Worm (Caenorhabditis elegans) whole organism, young adult: Measurements from ENCODE around the gene T02G5.3.

ENCODE experiments used
- B0035.1 ChIP-seq: sonication (generic microtip); optimal IDR thresholded peaks from 2 replicates; lab custom pipeline; 2016; ENCODE audit warnings: missing genetic modification characterization, mild to moderate bottlenecking, missing compliant biosample characterization, missing genotype, missing genetic modification reagents
- F22D6.2 ChIP-seq: sonication (generic microtip); optimal IDR thresholded peaks from 2 replicates; lab custom pipeline; 2016; ENCODE audit warnings: mild to moderate bottlenecking, missing genetic modification characterization, missing compliant biosample characterization
- F33H1.4 ChIP-seq: fragments of 200-800 bp; sonication (Bioruptor generic); IDR thresholded peaks from 2 replicates; pipeline ENCODE4 v1.3.6; 2022; ENCODE audit warnings: missing genetic modification reagents, missing genetic modification characterization, missing compliant biosample characterization
- F37B4.10 ChIP-seq: fragments of 200-800 bp; sonication (Bioruptor generic); IDR thresholded peaks from 2 replicates; pipeline ENCODE4 v1.3.6; 2022; ENCODE audit warnings: missing genetic modification characterization, missing compliant biosample characterization
- F52B5.7 ChIP-seq: sonication (generic microtip); optimal IDR thresholded peaks from 2 replicates; lab custom pipeline; 2016; ENCODE audit warnings: mild to moderate bottlenecking, missing genetic modification characterization, missing compliant biosample characterization
- F57A8.1 ChIP-seq: fragments of 200-800 bp; sonication (Bioruptor generic); optimal IDR thresholded peaks from 2 replicates; lab custom pipeline; 2018; ENCODE audit warnings: mild to moderate bottlenecking, missing genetic modification characterization, moderate library complexity, missing compliant biosample characterization
- F57C9.4 ChIP-seq: sonication (generic microtip); optimal IDR thresholded peaks from 2 replicates; lab custom pipeline; 2017; ENCODE audit warnings: mild to moderate bottlenecking, missing genetic modification characterization, missing compliant biosample characterization
- K11D2.4 ChIP-seq: fragments of 200-800 bp; sonication (Bioruptor generic); IDR thresholded peaks from 2 replicates; pipeline ENCODE4 v1.3.6; 2022; ENCODE audit warnings: missing genetic modification reagents, missing genetic modification characterization, missing compliant biosample characterization
- aptf-3 ChIP-seq: fragments of 200-800 bp; sonication (Bioruptor generic); IDR thresholded peaks from 2 replicates; pipeline ENCODE4 v1.3.6; 2022; ENCODE audit warnings: missing genetic modification characterization, missing compliant biosample characterization
- atf-7 ChIP-seq: sonication (generic microtip); optimal IDR thresholded peaks from 2 replicates; lab custom pipeline; 2017; ENCODE audit warnings: mild to moderate bottlenecking, missing genetic modification characterization, missing compliant biosample characterization
- athp-1 ChIP-seq: sonication (generic microtip); optimal IDR thresholded peaks from 2 replicates; lab custom pipeline; 2017; ENCODE audit warnings: mild to moderate bottlenecking, missing genetic modification characterization, missing compliant biosample characterization
- attf-3 ChIP-seq: fragments of 200-800 bp; sonication (Bioruptor generic); conservative IDR thresholded peaks from 2 replicates; pipeline ENCODE4 v1.3.6; 2022; ENCODE audit warnings: missing genetic modification reagents, missing genetic modification characterization, missing compliant biosample characterization
- attf-5 ChIP-seq: fragments of 200-800 bp; sonication (Bioruptor generic); optimal IDR thresholded peaks from 2 replicates; lab custom pipeline; 2018; ENCODE audit warnings: mild to moderate bottlenecking, missing genetic modification characterization, missing compliant biosample characterization
- cebp-2 ChIP-seq: fragments of 200-800 bp; sonication (Bioruptor generic); IDR thresholded peaks from 2 replicates; pipeline ENCODE4 v1.3.6; 2022; ENCODE audit warnings: missing genetic modification characterization, missing compliant biosample characterization
- ceh-58 ChIP-seq: fragments of 200-800 bp; sonication (Bioruptor generic); IDR thresholded peaks from 2 replicates; pipeline ENCODE4 v1.3.6; 2022; ENCODE audit warnings: missing genetic modification characterization, missing compliant biosample characterization
- die-1 ChIP-seq: sonication (generic microtip); optimal IDR thresholded peaks from 2 replicates; lab custom pipeline; 2016; ENCODE audit warnings: missing genotype, mild to moderate bottlenecking, missing genetic modification characterization, missing compliant biosample characterization
- dox-1 ChIP-seq: fragments of 200-800 bp; sonication (Bioruptor generic); IDR thresholded peaks from 2 replicates; pipeline ENCODE4 v1.3.6; 2022; ENCODE audit warnings: missing genetic modification reagents, missing genetic modification characterization, missing compliant biosample characterization
- dpl-1 ChIP-seq: fragments of 150-350 bp; optimal IDR thresholded peaks from 2 replicates; lab custom pipeline; 2014; ENCODE audit warnings: missing biosample characterization, missing genetic modification reagents, missing genetic modification characterization
- efl-1 ChIP-seq: fragments of 150-350 bp; optimal IDR thresholded peaks from 2 replicates; lab custom pipeline; 2014; ENCODE audit warnings: missing biosample characterization, missing genetic modification reagents, missing genetic modification characterization
- egl-18 ChIP-seq: fragments of 200-800 bp; sonication (Bioruptor generic); IDR thresholded peaks from 2 replicates; pipeline ENCODE4 v1.3.6; 2022; ENCODE audit warnings: missing genetic modification reagents, missing genetic modification characterization, missing compliant biosample characterization
- egl-44 ChIP-seq: fragments of 200-800 bp; sonication (Bioruptor generic); IDR thresholded peaks from 2 replicates; pipeline ENCODE4 v1.3.6; 2022; ENCODE audit warnings: missing genetic modification reagents, missing genetic modification characterization, missing compliant biosample characterization
- egrh-3 ChIP-seq: fragments of 200-800 bp; sonication (Bioruptor generic); IDR thresholded peaks from 2 replicates; pipeline ENCODE4 v1.3.6; 2022; ENCODE audit warnings: missing genetic modification reagents, missing genetic modification characterization, missing compliant biosample characterization
- fkh-3 ChIP-seq: sonication (generic microtip); optimal IDR thresholded peaks from 2 replicates; lab custom pipeline; 2016; ENCODE audit warnings: mild to moderate bottlenecking, missing genetic modification characterization, missing compliant biosample characterization
- him-1 ChIP-seq: sonication (generic microtip); optimal IDR thresholded peaks from 2 replicates; lab custom pipeline; 2016; ENCODE audit warnings: missing genotype, missing genetic modification reagents, missing genetic modification characterization, missing compliant biosample characterization
- hlh-26 ChIP-seq: fragments of 200-800 bp; sonication (Bioruptor generic); conservative IDR thresholded peaks from 2 replicates; pipeline ENCODE4 v1.3.6; 2022; ENCODE audit warnings: missing genetic modification reagents, missing genetic modification characterization, missing compliant biosample characterization
- hmg-1.2 ChIP-seq: fragments of 200-800 bp; sonication (Bioruptor generic); IDR thresholded peaks from 2 replicates; pipeline ENCODE4 v1.3.6; 2022; ENCODE audit warnings: missing genetic modification reagents, missing genetic modification characterization, missing compliant biosample characterization
- lin-40 ChIP-seq: sonication (generic microtip); optimal IDR thresholded peaks from 2 replicates; lab custom pipeline; 2016; ENCODE audit warnings: missing genetic modification characterization, mild to moderate bottlenecking, missing compliant biosample characterization, missing genotype, missing genetic modification reagents
- lin-54 ChIP-seq: fragments of 200-800 bp; sonication (Bioruptor generic); optimal IDR thresholded peaks from 2 replicates; lab custom pipeline; 2018; ENCODE audit warnings: mild to moderate bottlenecking, missing genetic modification characterization, missing compliant biosample characterization
- lsl-1 ChIP-seq: fragments of 200-800 bp; sonication (Bioruptor generic); optimal IDR thresholded peaks from 2 replicates; lab custom pipeline; 2018; ENCODE audit warnings: mild to moderate bottlenecking, missing genetic modification characterization, moderate library complexity, missing compliant biosample characterization
- lsy-27 ChIP-seq: sonication (generic microtip); optimal IDR thresholded peaks from 2 replicates; lab custom pipeline; 2017; ENCODE audit warnings: missing genetic modification characterization, mild to moderate bottlenecking, missing compliant biosample characterization, antibody characterized with exemption, missing genotype, borderline replicate concordance; ENCODE audit not compliant: insufficient read depth
- madf-3 ChIP-seq: fragments of 200-800 bp; sonication (Bioruptor generic); IDR thresholded peaks from 2 replicates; pipeline ENCODE4 v1.3.6; 2022; ENCODE audit warnings: missing genetic modification reagents, missing genetic modification characterization, missing compliant biosample characterization
- madf-6 ChIP-seq: fragments of 200-800 bp; sonication (Bioruptor generic); IDR thresholded peaks from 2 replicates; pipeline ENCODE4 v1.3.6; 2022; ENCODE audit warnings: missing genetic modification reagents, missing genetic modification characterization, missing compliant biosample characterization
- mcd-1 ChIP-seq: fragments of 200-800 bp; sonication (Bioruptor generic); IDR thresholded peaks from 2 replicates; pipeline ENCODE4 v1.3.6; 2022; ENCODE audit warnings: missing genetic modification reagents, missing genetic modification characterization, missing compliant biosample characterization
- nfya-2 ChIP-seq: fragments of 200-800 bp; sonication (Bioruptor generic); IDR thresholded peaks from 2 replicates; pipeline ENCODE4 v1.3.6; 2022; ENCODE audit warnings: missing genetic modification reagents, missing genetic modification characterization, missing compliant biosample characterization
- nhr-80 ChIP-seq: sonication (generic microtip); optimal IDR thresholded peaks from 2 replicates; lab custom pipeline; 2016; ENCODE audit warnings: missing genetic modification characterization, missing compliant biosample characterization
- rcor-1 ChIP-seq: fragments of 200-800 bp; sonication (Bioruptor generic); IDR thresholded peaks from 2 replicates; pipeline ENCODE4 v1.3.6; 2022; ENCODE audit warnings: missing genetic modification reagents, missing genetic modification characterization, missing compliant biosample characterization
- snpc-1.1 ChIP-seq: sonication (generic microtip); optimal IDR thresholded peaks from 2 replicates; lab custom pipeline; 2017; ENCODE audit warnings: missing genetic modification characterization, mild to moderate bottlenecking, missing compliant biosample characterization, antibody characterized with exemption, moderate library complexity, missing genotype, missing genetic modification reagents; ENCODE audit not compliant: insufficient read depth
- snpc-3.4 ChIP-seq: sonication (generic microtip); optimal IDR thresholded peaks from 2 replicates; lab custom pipeline; 2017; ENCODE audit warnings: missing genetic modification characterization, mild to moderate bottlenecking, missing compliant biosample characterization, antibody characterized with exemption, moderate library complexity, missing genotype, missing genetic modification reagents
- snpc-4 ChIP-seq, 5 experiments: fragments of 150-350 bp in 1 of 5; sonication (generic microtip) in 4 of 5; optimal IDR thresholded peaks; 2 replicates each; lab custom pipeline; 2014 to 2018; ENCODE audit warnings: missing genetic modification characterization in 5 of 5, missing biosample characterization in 3 of 5, antibody characterized with exemption in 2 of 5, mild to moderate bottlenecking in 2 of 5, missing compliant biosample characterization in 2 of 5, missing genotype in 2 of 5, moderate library complexity in 2 of 5, missing genetic modification reagents in 1 of 5
- sptf-2 ChIP-seq: fragments of 200-800 bp; sonication (Bioruptor generic); optimal IDR thresholded peaks from 2 replicates; lab custom pipeline; 2018; ENCODE audit warnings: mild to moderate bottlenecking, missing genetic modification characterization, missing compliant biosample characterization
- tbp1 ChIP-seq: fragments of 200-800 bp; sonication (Bioruptor generic); optimal IDR thresholded peaks from 2 replicates; lab custom pipeline; 2018; ENCODE audit warnings: mild to moderate bottlenecking, missing genetic modification characterization, missing compliant biosample characterization
- tlf-1 ChIP-seq: fragments of 200-800 bp; sonication (Bioruptor generic); optimal IDR thresholded peaks from 2 replicates; lab custom pipeline; 2018; ENCODE audit warnings: mild to moderate bottlenecking, missing genetic modification characterization, missing compliant biosample characterization
- zfh-2 ChIP-seq: fragments of 200-800 bp; sonication (Bioruptor generic); conservative IDR thresholded peaks from 2 replicates; pipeline ENCODE4 v1.3.6; 2022; ENCODE audit warnings: missing genetic modification reagents, missing genetic modification characterization, missing compliant biosample characterization
- ztf-28 ChIP-seq: fragments of 200-800 bp; sonication (Bioruptor generic); IDR thresholded peaks from 2 replicates; pipeline ENCODE4 v1.3.6; 2022; ENCODE audit warnings: missing genetic modification reagents, missing genetic modification characterization, missing compliant biosample characterization

Gene T02G5.3

ce11 chrII:7093339-7093821 lies at the start of gene T02G5.3:
Gene T02G5.3, plus strand, starts transcription at chrII:7093389.
- TF ChIP-seq lsy-27 (tag; lab: Kevin White, UChicago) (no peak), hlh-26 (GFP tag; lab: Robert Waterston, UW) (no peak), attf-3 (GFP tag; lab: Robert Waterston, UW) (no peak), nhr-80 (tag; lab: Kevin White, UChicago) (no peak), B0035.1 (no peak), sptf-2 (no peak), egl-18 (no peak), athp-1 (no peak), ceh-58 (GFP tag; lab: Robert Waterston, UW) (no peak), F57C9.4 (tag; lab: Kevin White, UChicago) (no peak), cebp-2 (GFP tag; lab: Robert Waterston, UW) (no peak), lsl-1 (no peak), lin-40 (no peak), madf-3 (GFP tag; lab: Robert Waterston, UW) (no peak), F57A8.1 (GFP tag; lab: Kevin White, UChicago) (no peak), dox-1 (GFP tag; lab: Robert Waterston, UW) (no peak), F37B4.10 (GFP tag; lab: Robert Waterston, UW) (no peak), snpc-3.4 (no peak)

ce11 chrII:7049470-7049869 lies 43.7 kb upstream of the T02G5.3 start:
- TF ChIP-seq die-1 (tag; lab: Kevin White, UChicago) (peak; percentile 13), hmg-1.2 (GFP tag; lab: Robert Waterston, UW) (no peak), F52B5.7 (tag; lab: Kevin White, UChicago) (peak; percentile 27), egrh-3 (peak; percentile 47; the same call in 1 of the 2 replicates), F22D6.2 (no peak), him-1 (tag; lab: Kevin White, UChicago) (no peak), ceh-58 (GFP tag; lab: Robert Waterston, UW) (no peak), mcd-1 (GFP tag; lab: Robert Waterston, UW) (0 out of 2 replicates have a peak, but pooled peaks have one; percentile 33), tlf-1 (GFP tag; lab: Kevin White, UChicago) (no peak), madf-6 (GFP tag; lab: Robert Waterston, UW) (0 out of 2 replicates have a peak, but pooled peaks have one; percentile 19), zfh-2 (GFP tag; lab: Robert Waterston, UW) (peak; percentile 77)

- TF ChIP-seq mcd-1 (GFP tag; lab: Robert Waterston, UW) (peak; percentile 94), tbp1 (GFP tag; lab: Kevin White, UChicago) (peak; percentile 26), nfya-2 (GFP tag; lab: Robert Waterston, UW) (no peak), efl-1 (GFP tag; lab: Kevin White, UChicago) (peak; percentile 87), ztf-28 (GFP tag; lab: Robert Waterston, UW) (no peak), F57A8.1 (GFP tag; lab: Kevin White, UChicago) (no peak), F37B4.10 (GFP tag; lab: Robert Waterston, UW) (no peak), madf-6 (GFP tag; lab: Robert Waterston, UW) (peak; percentile 69), lin-54 (peak; percentile 60), dpl-1 (peak; percentile 63), snpc-4 (GFP tag; optimal IDR thresholded peaks at IDR 0.05; lab: Kevin White, UChicago) (no peak), snpc-4 (tag; optimal IDR thresholded peaks at IDR 0.05; lab: Kevin White, UChicago) (peak in 3 of 4 experiments; percentile 8 to 16 (median 13)), aptf-3 (GFP tag; lab: Robert Waterston, UW) (no peak), egl-44 (GFP tag; lab: Robert Waterston, UW) (no peak), snpc-3.4 (peak; percentile 47), rcor-1 (GFP tag; lab: Robert Waterston, UW) (no peak), K11D2.4 (no peak), attf-5 (GFP tag; lab: Kevin White, UChicago) (peak; percentile 69), fkh-3 (tag; lab: Kevin White, UChicago) (no peak), F33H1.4 (GFP tag; lab: Robert Waterston, UW) (0 out of 2 replicates have a peak, but pooled peaks have one; percentile 44), atf-7 (no peak), snpc-1.1 (tag; lab: Kevin White, UChicago) (peak; percentile 31)
These were observed 43.0 kb upstream of the T02G5.3 start, which contains the start of the genes tcer-1 and ZK1127.5 for ce11 chrII:7050021-7050722. Gene tcer-1, minus strand, starts transcription at chrII:7050071. Gene ZK1127.5, plus strand, starts transcription at chrII:7050672.
